Worm (Caenorhabditis elegans) whole organism, L1 larva: ENCODE measurements around the gene C14F11.7.

Source experiments
- C34B4.2 ChIP-seq: sonication (generic microtip); optimal IDR thresholded peaks from 2 replicates; lab custom pipeline; 2017; ENCODE audit warnings: mild to moderate bottlenecking, missing genetic modification characterization, missing compliant biosample characterization
- Y116A8C.19 ChIP-seq: sonication (generic microtip); optimal IDR thresholded peaks from 2 replicates; lab custom pipeline; 2016; ENCODE audit warnings: missing compliant biosample characterization, missing genetic modification characterization, borderline replicate concordance
- aha-1 ChIP-seq: fragments of 150-350 bp; optimal IDR thresholded peaks from 2 replicates; lab custom pipeline; 2014; ENCODE audit warnings: missing biosample characterization, missing genetic modification characterization
- alr-1 ChIP-seq: fragments of 200-800 bp; sonication (Bioruptor generic); optimal IDR thresholded peaks from 2 replicates; lab custom pipeline; 2018; ENCODE audit warnings: borderline replicate concordance, mild to moderate bottlenecking, missing genetic modification characterization, missing compliant biosample characterization
- blmp-1 ChIP-seq: fragments of 150-350 bp; optimal IDR thresholded peaks from 2 replicates; lab custom pipeline; 2014; ENCODE audit warnings: missing biosample characterization, missing genetic modification characterization
- ceh-63 ChIP-seq: fragments of 200-800 bp; sonication (Bioruptor generic); optimal IDR thresholded peaks from 2 replicates; lab custom pipeline; 2018; ENCODE audit warnings: mild to moderate bottlenecking, missing genetic modification characterization, missing compliant biosample characterization
- ceh-8 ChIP-seq: fragments of 200-800 bp; sonication (Bioruptor generic); optimal IDR thresholded peaks from 2 replicates; lab custom pipeline; 2018; ENCODE audit warnings: mild to moderate bottlenecking, missing genetic modification characterization, moderate library complexity, missing compliant biosample characterization
- ceh-82 ChIP-seq, 3 experiments: fragments of 150-350 bp in 1 of 3; sonication (generic microtip) in 2 of 3; optimal IDR thresholded peaks; 2 replicates each; lab custom pipeline; 2014 to 2017; ENCODE audit warnings: missing biosample characterization in 3 of 3, missing genetic modification characterization in 3 of 3
- ceh-88 ChIP-seq: fragments of 200-800 bp; sonication (Bioruptor generic); IDR thresholded peaks from 2 replicates; pipeline ENCODE4 v1.3.6; 2022; ENCODE audit warnings: missing genetic modification characterization, missing compliant biosample characterization
- ceh-90 ChIP-seq: sonication (generic microtip); optimal IDR thresholded peaks from 2 replicates; lab custom pipeline; 2016; ENCODE audit warnings: missing genetic modification characterization, missing compliant biosample characterization
- ces-1 ChIP-seq: fragments of 150-350 bp; optimal IDR thresholded peaks from 2 replicates; lab custom pipeline; 2014; ENCODE audit warnings: missing biosample characterization, missing genetic modification reagents, missing genetic modification characterization
- efl-1 ChIP-seq, 4 experiments: fragments of 150-350 bp; optimal IDR thresholded peaks in 3 of 4; peaks in 1 of 4; 1 replicate in 1 of 4; 2 replicates in 3 of 4; lab custom pipeline; 2014; ENCODE audit warnings: missing biosample characterization in 2 of 4, missing genetic modification characterization in 2 of 4, missing genetic modification reagents in 2 of 4
- elt-2 ChIP-seq: sonication (generic microtip); optimal IDR thresholded peaks from 2 replicates; lab custom pipeline; 2016; ENCODE audit warnings: missing genetic modification characterization, mild to moderate bottlenecking, inconsistent platforms, missing compliant biosample characterization, missing genetic modification reagents
- elt-3 ChIP-seq, 6 experiments: fragments of 150-350 bp in 1 of 6; sonication (generic microtip); optimal IDR thresholded peaks; 2 replicates each; lab custom pipeline; 2017 to 2018; ENCODE audit warnings: missing biosample characterization in 6 of 6, missing genetic modification characterization in 6 of 6, inconsistent platforms in 1 of 6
- ets-5 ChIP-seq: fragments of 200-800 bp; sonication (Bioruptor generic); IDR thresholded peaks from 2 replicates; pipeline ENCODE4 v1.3.6; 2022; ENCODE audit warnings: missing genetic modification characterization, missing compliant biosample characterization
- fkh-4 ChIP-seq: sonication (generic microtip); optimal IDR thresholded peaks from 2 replicates; lab custom pipeline; 2016; ENCODE audit warnings: missing compliant biosample characterization, missing genetic modification characterization, borderline replicate concordance
- fkh-8 ChIP-seq: sonication (generic microtip); optimal IDR thresholded peaks from 2 replicates; lab custom pipeline; 2016; ENCODE audit warnings: mild to moderate bottlenecking, missing genetic modification characterization, missing compliant biosample characterization
- fos-1 ChIP-seq: fragments of 150-350 bp; optimal IDR thresholded peaks from 2 replicates; lab custom pipeline; 2014; ENCODE audit warnings: missing biosample characterization, missing genetic modification characterization
- hlh-17 ChIP-seq: fragments of 200-800 bp; sonication (Bioruptor generic); optimal IDR thresholded peaks from 2 replicates; lab custom pipeline; 2018; ENCODE audit warnings: missing genetic modification characterization, mild to moderate bottlenecking, missing compliant biosample characterization, moderate library complexity, borderline replicate concordance
- hlh-4 ChIP-seq: sonication (generic microtip); optimal IDR thresholded peaks from 2 replicates; lab custom pipeline; 2016; ENCODE audit warnings: mild to moderate bottlenecking, missing genetic modification characterization, missing compliant biosample characterization
- irx-1 ChIP-seq: sonication (generic microtip); optimal IDR thresholded peaks from 2 replicates; lab custom pipeline; 2016; ENCODE audit warnings: missing genetic modification characterization, missing compliant biosample characterization
- isw-1 ChIP-seq: fragments of 200-800 bp; sonication (Bioruptor generic); IDR thresholded peaks from 2 replicates; pipeline ENCODE4 v1.3.6; 2022; ENCODE audit warnings: missing genetic modification characterization, missing compliant biosample characterization
- jun-1 ChIP-seq: fragments of 150-350 bp; optimal IDR thresholded peaks from 2 replicates; lab custom pipeline; 2014; ENCODE audit warnings: missing biosample characterization, missing genetic modification reagents, missing genetic modification characterization
- lin-14 ChIP-seq: fragments of 200-800 bp; sonication (Bioruptor generic); optimal IDR thresholded peaks from 2 replicates; lab custom pipeline; 2018; ENCODE audit warnings: mild to moderate bottlenecking, missing genetic modification characterization, moderate library complexity, missing compliant biosample characterization
- lin-15B ChIP-seq: fragments of 150-350 bp; sonication (generic microtip); optimal IDR thresholded peaks from 3 replicates; lab custom pipeline; 2014; ENCODE audit warnings: missing biosample characterization, missing genetic modification characterization
- lin-39 ChIP-seq: fragments of 150-350 bp; optimal IDR thresholded peaks from 2 replicates; lab custom pipeline; 2014; ENCODE audit warnings: missing biosample characterization, missing genetic modification reagents, missing genetic modification characterization
- mef-2 ChIP-seq: fragments of 150-350 bp; optimal IDR thresholded peaks from 2 replicates; lab custom pipeline; 2014; ENCODE audit warnings: missing biosample characterization, missing genetic modification characterization
- nhr-11 ChIP-seq: fragments of 150-350 bp; optimal IDR thresholded peaks from 2 replicates; lab custom pipeline; 2014; ENCODE audit warnings: missing biosample characterization, missing genetic modification characterization
- nhr-19 ChIP-seq: fragments of 200-800 bp; sonication (Bioruptor generic); conservative IDR thresholded peaks from 2 replicates; pipeline ENCODE4 v1.3.6; 2022; ENCODE audit warnings: missing genetic modification characterization, missing compliant biosample characterization
- nhr-20 ChIP-seq: sonication (generic microtip); optimal IDR thresholded peaks from 2 replicates; lab custom pipeline; 2016; ENCODE audit warnings: mild to moderate bottlenecking, missing genetic modification characterization, missing compliant biosample characterization
- nhr-28 ChIP-seq: fragments of 150-350 bp; optimal IDR thresholded peaks from 2 replicates; lab custom pipeline; 2014; ENCODE audit warnings: missing biosample characterization, missing genetic modification characterization
- nhr-71 ChIP-seq: sonication (generic microtip); optimal IDR thresholded peaks from 2 replicates; lab custom pipeline; 2016; ENCODE audit warnings: mild to moderate bottlenecking, missing genetic modification characterization, moderate library complexity, missing compliant biosample characterization
- nhr-77 ChIP-seq: fragments of 150-350 bp; optimal IDR thresholded peaks from 2 replicates; lab custom pipeline; 2014; ENCODE audit warnings: missing biosample characterization, missing genetic modification characterization
- nhr-84 ChIP-seq: sonication (generic microtip); optimal IDR thresholded peaks from 2 replicates; lab custom pipeline; 2017; ENCODE audit warnings: missing biosample characterization, missing genetic modification characterization
- nhr-85 ChIP-seq: sonication (generic microtip); peaks from one replicate; lab custom pipeline; 2016; ENCODE audit warnings: missing genetic modification characterization, inconsistent platforms, missing compliant biosample characterization
- pag-3 ChIP-seq: sonication (generic microtip); optimal IDR thresholded peaks from 2 replicates; lab custom pipeline; 2017; ENCODE audit warnings: missing genetic modification characterization, mild to moderate bottlenecking, missing compliant biosample characterization, antibody characterized with exemption, borderline replicate concordance; ENCODE audit not compliant: insufficient read depth
- pax-3 ChIP-seq: fragments of 200-800 bp; sonication (Bioruptor generic); optimal IDR thresholded peaks from 2 replicates; lab custom pipeline; 2018; ENCODE audit warnings: mild to moderate bottlenecking, missing genetic modification characterization, moderate library complexity, missing compliant biosample characterization
- pqm-1 ChIP-seq: sonication (generic microtip); optimal IDR thresholded peaks from 3 replicates; lab custom pipeline; 2017; ENCODE audit warnings: missing biosample characterization, missing genetic modification characterization
- skn-1 ChIP-seq: fragments of 150-350 bp; optimal IDR thresholded peaks from 2 replicates; lab custom pipeline; 2014; ENCODE audit warnings: missing biosample characterization, missing genetic modification characterization
- snu-23 ChIP-seq: sonication (generic microtip); optimal IDR thresholded peaks from 2 replicates; lab custom pipeline; 2016; ENCODE audit warnings: missing genetic modification characterization, missing compliant biosample characterization
- sox-4 ChIP-seq: sonication (generic microtip); optimal IDR thresholded peaks from 2 replicates; lab custom pipeline; 2016; ENCODE audit warnings: missing genetic modification characterization, missing compliant biosample characterization
- sup-37 ChIP-seq: fragments of 200-800 bp; sonication (Bioruptor generic); optimal IDR thresholded peaks from 2 replicates; lab custom pipeline; 2018; ENCODE audit warnings: mild to moderate bottlenecking, missing genetic modification characterization, missing compliant biosample characterization
- tbx-2 ChIP-seq: sonication (generic microtip); optimal IDR thresholded peaks from 2 replicates; lab custom pipeline; 2016; ENCODE audit warnings: missing genetic modification characterization, missing compliant biosample characterization
- unc-130 ChIP-seq: fragments of 150-350 bp; optimal IDR thresholded peaks from 2 replicates; lab custom pipeline; 2017; ENCODE audit warnings: missing biosample characterization, missing genetic modification characterization, inconsistent platforms
- unc-30 ChIP-seq: sonication (generic microtip); optimal IDR thresholded peaks from 2 replicates; lab custom pipeline; 2017; ENCODE audit warnings: missing biosample characterization, missing genetic modification characterization
- xbp-1 ChIP-seq: sonication (generic microtip); optimal IDR thresholded peaks from 2 replicates; lab custom pipeline; 2016; ENCODE audit warnings: missing genetic modification characterization, missing compliant biosample characterization

C14F11.7 gene

ce11 chrX:6255561-6255960 is 47.2 kb upstream of the C14F11.7 start (continued):
- TF ChIP-seq ceh-88 (GFP tag; lab: Robert Waterston, UW) (peak; percentile 33; the same call in 1 of the 2 replicates), efl-1 (optimal IDR thresholded peaks at IDR 0.05; lab: Kevin White, UChicago) (peak; percentile 34 to 42), efl-1 (GFP tag; optimal IDR thresholded peaks at IDR 0.05 in 1 of 2; lab: Kevin White, UChicago) (peak; percentile 10 to 84), alr-1 (tag; lab: Kevin White, UChicago) (no peak), snu-23 (GFP tag; lab: Kevin White, UChicago) (peak; percentile 89), nhr-77 (tag; lab: Kevin White, UChicago) (no peak), lin-15B (tag; lab: Kevin White, UChicago) (no peak)

- peak in 2 of 6 experiments; percentile 29 to 62 for TF ChIP-seq elt-3 (tag; optimal IDR thresholded peaks at IDR 0.05; lab: Kevin White, UChicago)
- TF ChIP-seq lin-39 = no peak
- peak; percentile 94 for TF ChIP-seq blmp-1 (tag; lab: Kevin White, UChicago)
- no peak for TF ChIP-seq aha-1 (tag; lab: Kevin White, UChicago)
- TF ChIP-seq C34B4.2 = peak; percentile 31
- TF ChIP-seq ces-1 (GFP tag; lab: Kevin White, UChicago) = no peak
- TF ChIP-seq unc-130 (tag; lab: Kevin White, UChicago) = no peak
- no peak for TF ChIP-seq isw-1 (GFP tag; lab: Robert Waterston, UW)
- TF ChIP-seq, all 84 proteins: peak for 3
These were observed 46.3 kb upstream of the C14F11.7 start for ce11 chrX:6254671-6255031.

- TF ChIP-seq hlh-17 = peak; percentile 35
- peak in 1 of 3 experiments; percentile 19 for TF ChIP-seq ceh-82 (tag; optimal IDR thresholded peaks at IDR 0.05; lab: Kevin White, UChicago)
- peak; percentile 0 for TF ChIP-seq ceh-63 (GFP tag; lab: Kevin White, UChicago)
- no peak for TF ChIP-seq nhr-28
- peak; percentile 31 for TF ChIP-seq nhr-77 (tag; lab: Kevin White, UChicago)
- TF ChIP-seq Y116A8C.19 (tag; lab: Kevin White, UChicago) = no peak
- TF ChIP-seq pax-3 = peak; percentile 39
- no peak for TF ChIP-seq lin-39
- peak; percentile 54 for TF ChIP-seq skn-1 (tag; lab: Kevin White, UChicago)
- peak; percentile 11 for TF ChIP-seq fkh-8 (tag; lab: Kevin White, UChicago)
- no peak for TF ChIP-seq isw-1 (GFP tag; lab: Robert Waterston, UW)
- peak; percentile 53 for TF ChIP-seq nhr-19 (GFP tag; lab: Robert Waterston, UW)
- TF ChIP-seq xbp-1 (tag; lab: Kevin White, UChicago) = peak; percentile 54
- no peak for TF ChIP-seq pqm-1 (tag; lab: Kevin White, UChicago)
- TF ChIP-seq jun-1 (tag; lab: Kevin White, UChicago) = peak; percentile 73
- TF ChIP-seq sox-4 (tag; lab: Kevin White, UChicago) = no peak
- no peak for TF ChIP-seq hlh-4 (tag; lab: Kevin White, UChicago)
- peak; percentile 14 for TF ChIP-seq sup-37 (GFP tag; lab: Kevin White, UChicago)
- TF ChIP-seq unc-30 (tag; lab: Kevin White, UChicago) = no peak
- peak; percentile 69 for TF ChIP-seq nhr-71
- TF ChIP-seq ceh-90 = no peak
- peak; percentile 58 for TF ChIP-seq fos-1
- TF ChIP-seq nhr-84 (tag; lab: Kevin White, UChicago) = no peak
- TF ChIP-seq nhr-85 = peak; percentile 86
- TF ChIP-seq mef-2 (tag; lab: Kevin White, UChicago) = no peak
- TF ChIP-seq elt-2 (tag; lab: Kevin White, UChicago) = peak; percentile 43
- no peak for TF ChIP-seq fkh-4 (tag; lab: Kevin White, UChicago)
- no peak for TF ChIP-seq aha-1 (tag; lab: Kevin White, UChicago)
- no peak for TF ChIP-seq irx-1 (tag; lab: Kevin White, UChicago)
- 0 out of 2 replicates have a peak, but pooled peaks have one; percentile 35 for TF ChIP-seq ets-5 (GFP tag; lab: Robert Waterston, UW)
- peak; percentile 83 for TF ChIP-seq lin-14 (GFP tag; lab: Kevin White, UChicago)
- TF ChIP-seq snu-23 (GFP tag; lab: Kevin White, UChicago) = peak; percentile 84
- TF ChIP-seq ceh-8 (GFP tag; lab: Kevin White, UChicago) = no peak
- no peak for TF ChIP-seq pag-3 (tag; lab: Kevin White, UChicago)
- peak; percentile 45 for TF ChIP-seq tbx-2 (tag; lab: Kevin White, UChicago)
- peak in 1 of 6 experiments; percentile 54 for TF ChIP-seq elt-3 (tag; optimal IDR thresholded peaks at IDR 0.05; lab: Kevin White, UChicago)
- no peak for TF ChIP-seq nhr-11 (tag; lab: Kevin White, UChicago)
- TF ChIP-seq nhr-20 (tag; lab: Kevin White, UChicago) = peak; percentile 84
These were observed 45.7 kb upstream of the C14F11.7 start for ce11 chrX:6253899-6254670.
